Worm (Caenorhabditis elegans): Measurements from ENCODE around the gene acp-4.

ce11 chrII:8479337-8479736, 44.4 kb upstream of the acp-4 start:
- TF ChIP-seq lir-3 (tag; optimal IDR thresholded peaks at IDR 0.05) (no peak), fos-1 (tag; optimal IDR thresholded peaks at IDR 0.05) (no peak), lin-13 (GFP tag; optimal IDR thresholded peaks at IDR 0.05) (no peak), snpc-4 (tag; optimal IDR thresholded peaks at IDR 0.05) (no peak), mep-1 (tag; optimal IDR thresholded peaks at IDR 0.05) (no peak), egl-27 (tag; optimal IDR thresholded peaks at IDR 0.05) (no peak), nhr-25 (tag; optimal IDR thresholded peaks at IDR 0.05; ENCODE audit: borderline replicate concordance, insufficient read depth) (no peak)
